Worm (Caenorhabditis elegans) whole organism, L4 larva: ENCODE results near the gene ZK6.6.

Source experiments
- F44E2.7 ChIP-seq: fragments of 200-800 bp; sonication (Bioruptor generic); IDR thresholded peaks from 2 replicates; pipeline ENCODE4 v2.1.2; 2022; ENCODE audit warnings: missing genetic modification characterization, missing compliant biosample characterization
- ZK337.2 ChIP-seq: fragments of 200-800 bp; sonication (Bioruptor generic); IDR thresholded peaks from 2 replicates; pipeline ENCODE4 v1.3.6; 2022; ENCODE audit warnings: missing genetic modification reagents, missing genetic modification characterization, missing compliant biosample characterization
- aha-1 ChIP-seq: fragments of 150-350 bp; peaks from one replicate; lab custom pipeline; 2014; ENCODE audit warnings: missing biosample characterization, missing genetic modification characterization
- ama-1 ChIP-seq: fragments of 150-350 bp; optimal IDR thresholded peaks from 2 replicates; lab custom pipeline; 2014; ENCODE audit warnings: inconsistent platforms, mixed read lengths
- ceh-32 ChIP-seq: sonication (generic microtip); optimal IDR thresholded peaks from 2 replicates; lab custom pipeline; 2016; ENCODE audit warnings: mild to moderate bottlenecking, missing genetic modification characterization, missing compliant biosample characterization; ENCODE audit not compliant: poor library complexity
- ceh-62 ChIP-seq: sonication (generic microtip); optimal IDR thresholded peaks from 2 replicates; lab custom pipeline; 2017; ENCODE audit warnings: missing biosample characterization, missing genetic modification characterization
- daf-19 ChIP-seq: fragments of 200-800 bp; sonication (Bioruptor generic); conservative IDR thresholded peaks from 2 replicates; pipeline ENCODE4 v1.3.6; 2022; ENCODE audit warnings: missing genetic modification characterization, missing compliant biosample characterization
- dmd-9 ChIP-seq: fragments of 200-800 bp; sonication (Bioruptor generic); IDR thresholded peaks from 2 replicates; pipeline ENCODE4 v1.3.6; 2022; ENCODE audit warnings: missing genetic modification reagents, missing genetic modification characterization, missing compliant biosample characterization
- dpl-1 ChIP-seq: fragments of 150-350 bp; optimal IDR thresholded peaks from 2 replicates; lab custom pipeline; 2014; ENCODE audit warnings: missing biosample characterization, missing genetic modification reagents, missing genetic modification characterization
- dve-1 ChIP-seq: sonication (generic microtip); optimal IDR thresholded peaks from 2 replicates; lab custom pipeline; 2017; ENCODE audit warnings: antibody characterized with exemption, mild to moderate bottlenecking, missing genetic modification characterization, missing compliant biosample characterization; ENCODE audit not compliant: insufficient read depth
- egl-43 ChIP-seq: fragments of 200-800 bp; sonication (Bioruptor generic); IDR thresholded peaks from 2 replicates; pipeline ENCODE4 v1.3.6; 2022; ENCODE audit warnings: missing genetic modification reagents, missing genetic modification characterization, missing compliant biosample characterization
- fos-1 ChIP-seq: fragments of 150-350 bp; optimal IDR thresholded peaks from 2 replicates; lab custom pipeline; 2014; ENCODE audit warnings: missing biosample characterization, missing genetic modification characterization
- hlh-30 ChIP-seq: sonication (generic microtip); optimal IDR thresholded peaks from 2 replicates; lab custom pipeline; 2017; ENCODE audit warnings: antibody characterized with exemption, mild to moderate bottlenecking, missing genetic modification characterization, missing compliant biosample characterization; ENCODE audit not compliant: insufficient read depth
- hmg-1.1 ChIP-seq: fragments of 200-800 bp; sonication (Bioruptor generic); IDR thresholded peaks from 2 replicates; pipeline ENCODE4 v1.3.6; 2022; ENCODE audit warnings: missing genetic modification reagents, missing genetic modification characterization, missing compliant biosample characterization
- lin-1 ChIP-seq: fragments of 200-800 bp; sonication (Bioruptor generic); IDR thresholded peaks from 2 replicates; pipeline ENCODE4 v1.3.6; 2022; ENCODE audit warnings: missing genetic modification reagents, missing genetic modification characterization, missing compliant biosample characterization
- lsy-2 ChIP-seq, 2 experiments: fragments of 150-350 bp in 1 of 2; sonication (generic microtip) in 1 of 2; optimal IDR thresholded peaks; 2 replicates each; lab custom pipeline; 2014 to 2017; ENCODE audit warnings: missing biosample characterization in 2 of 2, missing genetic modification characterization in 2 of 2
- madf-9 ChIP-seq: fragments of 200-800 bp; sonication (Bioruptor generic); conservative IDR thresholded peaks from 2 replicates; pipeline ENCODE4 v1.3.6; 2022; ENCODE audit warnings: missing genetic modification reagents, missing genetic modification characterization, missing compliant biosample characterization
- mep-1 ChIP-seq: fragments of 150-350 bp; sonication (generic microtip); optimal IDR thresholded peaks from 3 replicates; lab custom pipeline; 2014; ENCODE audit warnings: missing biosample characterization, missing genetic modification characterization
- mxl-3 ChIP-seq: fragments of 200-800 bp; sonication (Bioruptor generic); optimal IDR thresholded peaks from 2 replicates; lab custom pipeline; 2018; ENCODE audit warnings: mild to moderate bottlenecking, missing genetic modification characterization, missing compliant biosample characterization
- nhr-10 ChIP-seq: fragments of 150-350 bp; optimal IDR thresholded peaks from 2 replicates; lab custom pipeline; 2014; ENCODE audit warnings: missing biosample characterization, missing genetic modification characterization
- nhr-11 ChIP-seq: fragments of 150-350 bp; optimal IDR thresholded peaks from 2 replicates; lab custom pipeline; 2014; ENCODE audit warnings: missing biosample characterization, missing genetic modification characterization
- nhr-237 ChIP-seq: sonication (generic microtip); optimal IDR thresholded peaks from 2 replicates; lab custom pipeline; 2017; ENCODE audit warnings: missing biosample characterization, missing genetic modification characterization
- nhr-6 ChIP-seq: fragments of 150-350 bp; optimal IDR thresholded peaks from 2 replicates; lab custom pipeline; 2014; ENCODE audit warnings: missing biosample characterization, missing genetic modification characterization
- pha-4 ChIP-seq, 2 experiments: fragments of 150-350 bp in 1 of 2; fragments of 200-800 bp in 1 of 2; sonication (Bioruptor generic) in 1 of 2; IDR thresholded peaks in 1 of 2; optimal IDR thresholded peaks in 1 of 2; 2 replicates each; pipeline versions ENCODE4 v1.3.6 to Lab custom; 2014 to 2022; ENCODE audit warnings: missing genetic modification characterization in 2 of 2, missing genetic modification reagents in 2 of 2, missing biosample characterization in 1 of 2, missing compliant biosample characterization in 1 of 2
- php-3 ChIP-seq: fragments of 200-800 bp; sonication (Bioruptor generic); IDR thresholded peaks from 2 replicates; pipeline ENCODE4 v1.3.6; 2022; ENCODE audit warnings: missing genetic modification reagents, missing genetic modification characterization, missing compliant biosample characterization
- saeg-2 ChIP-seq: fragments of 200-800 bp; sonication (Bioruptor generic); IDR thresholded peaks from 2 replicates; pipeline ENCODE4 v1.3.6; 2022; ENCODE audit warnings: missing genetic modification reagents, missing genetic modification characterization, missing compliant biosample characterization
- set-16 ChIP-seq: fragments of 200-800 bp; sonication (Bioruptor generic); IDR thresholded peaks from 2 replicates; pipeline ENCODE4 v1.3.6; 2022; ENCODE audit warnings: missing genetic modification reagents, missing genetic modification characterization, missing compliant biosample characterization
- snpc-4 ChIP-seq: fragments of 150-350 bp; optimal IDR thresholded peaks from 2 replicates; lab custom pipeline; 2014; ENCODE audit warnings: missing biosample characterization, missing genetic modification characterization
- tra-1 ChIP-seq: fragments of 200-800 bp; sonication (Bioruptor generic); IDR thresholded peaks from 2 replicates; pipeline ENCODE4 v1.3.6; 2022; ENCODE audit warnings: missing genetic modification reagents, missing genetic modification characterization, missing compliant biosample characterization
- unc-62 ChIP-seq, 3 experiments: fragments of 150-350 bp in 1 of 3; sonication (generic microtip); optimal IDR thresholded peaks in 2 of 3; peaks in 1 of 3; 1 replicate in 1 of 3; 2 replicates in 2 of 3; lab custom pipeline; 2014 to 2017; ENCODE audit warnings: missing biosample characterization in 3 of 3, missing genetic modification characterization in 3 of 3, missing genetic modification reagents in 3 of 3, missing genotype in 1 of 3
- vab-7 ChIP-seq: fragments of 200-800 bp; sonication (Bioruptor generic); IDR thresholded peaks from 2 replicates; pipeline ENCODE4 v1.3.6; 2022; ENCODE audit warnings: missing genetic modification reagents, missing genetic modification characterization, missing compliant biosample characterization
- zfp-2 ChIP-seq: sonication (generic microtip); optimal IDR thresholded peaks from 2 replicates; lab custom pipeline; 2016; ENCODE audit warnings: mild to moderate bottlenecking, missing genetic modification characterization, missing compliant biosample characterization
- zip-2 ChIP-seq: fragments of 150-350 bp; optimal IDR thresholded peaks from 2 replicates; lab custom pipeline; 2014; ENCODE audit warnings: missing biosample characterization, missing genetic modification characterization

ZK6.6 gene

DNA sequence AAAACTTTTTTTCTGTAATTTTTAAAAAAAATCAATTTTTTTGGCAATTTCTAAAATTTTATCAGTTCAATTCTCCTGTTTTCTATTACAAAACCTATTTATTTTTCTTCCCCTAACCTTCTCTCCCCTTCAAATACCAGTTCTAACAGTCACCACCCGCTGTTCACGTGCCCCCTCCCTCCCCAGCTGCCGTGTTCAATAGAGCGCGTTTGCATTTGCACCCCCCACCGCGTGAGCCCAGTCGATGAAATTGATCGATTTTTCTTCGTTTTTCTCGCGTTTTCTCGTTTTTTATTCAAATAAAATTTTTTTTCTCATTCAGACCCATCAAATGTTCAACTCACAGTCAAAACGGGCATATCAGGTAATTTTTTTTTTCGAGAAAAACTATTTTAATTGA is 39.4 kb upstream of the ZK6.6 start, which contains the start of gene atg-9 (continued):
- peak; percentile 85 for TF ChIP-seq dve-1 (tag; lab: Kevin White, UChicago)
- peak; percentile 45; the same call in 1 of the 2 replicates for TF ChIP-seq madf-9
- peak in 1 of 2 experiments; percentile 74 for TF ChIP-seq lsy-2 (tag; optimal IDR thresholded peaks at IDR 0.05; lab: Kevin White, UChicago)
- peak; percentile 59 for TF ChIP-seq nhr-6
- peak; percentile 85 for TF ChIP-seq lin-1 (GFP tag; lab: Robert Waterston, UW)
- peak; percentile 27; the same call in 1 of the 2 replicates for TF ChIP-seq set-16 (GFP tag; lab: Robert Waterston, UW)
- peak; percentile 99 for TF ChIP-seq hlh-30 (tag; lab: Kevin White, UChicago)
- TF ChIP-seq dpl-1: peak; percentile 64
- TF ChIP-seq mep-1: peak; percentile 84
- no peak for TF ChIP-seq nhr-237
- peak; percentile 63; the same call in 1 of the 2 replicates for TF ChIP-seq pha-4 (GFP tag; IDR thresholded peaks at IDR 0.05; lab: Robert Waterston, UW)
- no peak for TF ChIP-seq pha-4 (tag; optimal IDR thresholded peaks at IDR 0.05; lab: Kevin White, UChicago)
- TF ChIP-seq hmg-1.1: peak; percentile 77

DNA sequence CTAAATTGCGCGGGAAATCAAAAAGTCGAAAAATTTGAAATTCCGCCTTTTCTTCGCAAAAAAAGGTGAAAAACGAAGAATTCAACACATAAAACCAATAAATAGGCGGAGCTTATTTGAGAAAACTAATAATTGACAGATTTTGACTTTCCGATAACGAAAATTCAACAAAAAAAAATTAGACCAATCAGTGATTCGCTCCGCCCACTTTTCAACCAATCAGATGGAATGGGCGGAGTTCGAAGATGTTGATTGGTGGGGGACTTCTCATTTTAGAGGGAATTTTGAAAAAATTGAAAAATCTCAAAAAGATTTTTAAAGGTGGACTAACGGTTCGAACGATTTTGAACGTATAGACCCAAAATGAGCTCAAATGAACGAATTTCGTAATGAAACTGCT is 37.7 kb upstream of the ZK6.6 start:
- TF ChIP-seq F44E2.7 (GFP tag; lab: Robert Waterston, UW) (no peak), daf-19 (GFP tag; lab: Robert Waterston, UW) (no peak), zip-2 (tag; lab: Kevin White, UChicago) (no peak), tra-1 (no peak), mxl-3 (GFP tag; lab: Kevin White, UChicago) (no peak), snpc-4 (tag; lab: Kevin White, UChicago) (no peak)

DNA sequence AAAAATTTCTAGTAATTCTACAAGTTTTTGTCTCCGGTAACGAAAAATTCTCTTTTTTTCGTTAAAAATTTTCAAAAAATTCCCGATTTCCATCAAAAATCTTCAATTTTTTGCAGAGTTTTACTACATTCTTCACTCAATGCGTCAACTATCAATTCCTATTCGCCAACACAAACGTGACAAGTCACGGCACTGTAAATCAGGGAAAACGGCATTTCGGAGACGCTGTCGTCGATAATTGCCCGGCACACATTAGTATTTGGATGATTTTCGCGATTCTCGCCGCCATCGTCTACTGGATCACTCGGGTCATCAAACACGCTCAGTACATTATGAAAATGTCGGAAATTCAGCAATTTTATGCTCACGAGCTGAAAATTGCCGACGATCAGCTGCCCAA is 36.7 kb upstream of the ZK6.6 start:
- TF ChIP-seq fos-1 (tag; lab: Kevin White, UChicago): no peak
- peak; percentile 99 for TF ChIP-seq aha-1 (tag; lab: Kevin White, UChicago)

DNA sequence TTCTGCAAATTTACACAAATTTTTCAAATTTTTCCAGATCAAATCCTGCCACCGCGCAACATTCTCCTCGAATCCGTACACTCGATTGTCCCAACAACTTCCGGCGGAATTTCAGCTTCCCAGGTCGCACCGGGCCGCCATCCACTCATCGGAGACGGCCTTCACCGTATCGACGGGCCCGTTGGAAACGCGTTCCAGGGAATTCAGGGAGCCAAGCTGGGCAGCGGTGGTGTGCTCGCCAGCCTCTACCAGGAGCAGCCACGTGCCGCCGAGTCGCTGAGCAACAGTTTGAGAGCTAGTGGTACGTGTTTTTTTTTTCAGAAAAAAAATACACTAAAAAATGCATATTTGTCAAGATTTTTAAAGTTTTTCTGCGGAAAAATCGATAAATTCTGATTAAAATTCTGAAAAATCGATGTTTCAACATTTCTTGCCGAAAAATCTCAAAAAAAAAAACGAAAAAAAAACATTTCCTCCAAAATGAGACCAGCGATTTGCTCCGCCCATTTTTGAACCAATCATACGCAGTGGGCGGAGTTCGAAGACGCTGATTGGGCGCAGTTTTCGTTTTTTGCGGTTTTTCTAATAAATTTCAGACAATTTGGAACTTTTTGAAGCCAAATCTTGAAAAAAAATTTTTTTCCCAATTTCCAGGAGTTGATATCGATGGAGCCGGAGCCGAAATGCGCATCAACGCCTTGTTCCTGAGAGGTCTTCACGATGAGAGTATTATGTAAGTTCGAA is 31.4 kb upstream of the ZK6.6 start:
- TF ChIP-seq php-3 (GFP tag; lab: Robert Waterston, UW): no peak
- peak; percentile 87 for TF ChIP-seq set-16 (GFP tag; lab: Robert Waterston, UW)

DNA sequence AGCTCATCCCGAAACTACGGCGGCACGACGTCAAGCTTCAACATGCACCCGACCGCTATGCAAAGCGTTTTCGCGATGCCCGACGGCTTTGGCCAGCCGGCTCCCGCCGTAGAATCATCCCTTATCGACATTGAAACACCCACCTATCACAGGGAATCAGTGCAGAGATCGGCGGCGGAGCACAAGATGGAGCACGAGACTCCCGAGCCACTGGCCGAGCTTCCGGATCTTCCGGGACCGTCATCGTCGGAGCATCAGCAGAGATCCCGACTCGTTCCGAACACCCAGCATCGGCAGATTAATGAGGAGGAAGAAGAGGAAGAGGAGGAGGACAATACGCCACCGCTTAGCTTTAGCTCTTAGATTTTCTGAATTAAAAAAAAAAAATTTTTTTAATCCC is 30.0 kb upstream of the ZK6.6 start:
- peak; percentile 42; the same call in 1 of the 2 replicates for TF ChIP-seq ZK337.2 (GFP tag; lab: Robert Waterston, UW)
- no peak for TF ChIP-seq snpc-4 (tag; lab: Kevin White, UChicago)
- TF ChIP-seq set-16 (GFP tag; lab: Robert Waterston, UW): peak; percentile 89
- 0 out of 2 replicates have a peak, but pooled peaks have one; percentile 51 for TF ChIP-seq egl-43 (GFP tag; lab: Robert Waterston, UW)
- no peak for TF ChIP-seq dmd-9 (GFP tag; lab: Robert Waterston, UW)
- peak in 1 of 2 experiments; percentile 50 for TF ChIP-seq unc-62 (GFP tag; optimal IDR thresholded peaks at IDR 0.05 in 1 of 2; lab: Kevin White, UChicago)
- no peak for TF ChIP-seq unc-62 (tag; optimal IDR thresholded peaks at IDR 0.05; lab: Kevin White, UChicago)
- no peak for TF ChIP-seq nhr-10

DNA sequence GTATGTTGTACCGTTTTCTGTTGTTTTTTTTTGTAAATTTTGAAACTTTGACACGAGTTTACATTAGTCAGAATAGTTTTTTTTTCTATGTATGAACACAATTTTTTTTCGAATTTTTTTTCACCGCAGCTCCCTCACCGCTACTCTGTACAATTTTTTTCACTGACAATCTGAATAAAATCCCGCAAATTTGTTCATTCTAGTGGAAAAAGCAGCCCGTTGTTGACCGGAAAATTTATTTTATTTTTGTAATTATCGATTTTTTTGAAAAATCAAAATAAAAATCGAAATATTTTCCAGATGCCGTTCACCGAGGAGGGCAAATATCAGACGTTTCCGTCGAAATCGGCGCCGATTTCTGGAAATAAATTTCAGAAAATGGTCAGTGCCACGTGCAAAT is 29.0 kb upstream of the ZK6.6 start, which contains the start of gene T22H9.1:
Gene T22H9.1, plus strand, starts transcription at position 301 of the 400 bp plus-strand sequence.
- TF ChIP-seq saeg-2 (GFP tag; lab: Robert Waterston, UW): no peak
- TF ChIP-seq zip-2 (tag; lab: Kevin White, UChicago): no peak
- TF ChIP-seq ceh-62 (tag; lab: Kevin White, UChicago): no peak
- TF ChIP-seq ama-1: no peak
- no peak for TF ChIP-seq ceh-32 (tag; lab: Kevin White, UChicago)
- no peak for TF ChIP-seq nhr-11 (tag; lab: Kevin White, UChicago)
- TF ChIP-seq ZK337.2 (GFP tag; lab: Robert Waterston, UW): no peak
- no peak for TF ChIP-seq zfp-2 (tag; lab: Kevin White, UChicago)
- no peak for TF ChIP-seq vab-7 (GFP tag; lab: Robert Waterston, UW)
